Fruit fly (Drosophila melanogaster): Measurements from ENCODE around the gene stck.

- TF ChIP-seq CG8478 (optimal IDR thresholded peaks at IDR 0.05): no peak
- no peak for TF ChIP-seq CTCF (optimal IDR thresholded peaks at IDR 0.05)
Measured at dm6 chr3R:8349106-8349448, 7.7 kb upstream of the stck start.
